Fruit fly (Drosophila melanogaster): ENCODE results near the gene AP-1gamma.

AP-1gamma gene

DNA sequence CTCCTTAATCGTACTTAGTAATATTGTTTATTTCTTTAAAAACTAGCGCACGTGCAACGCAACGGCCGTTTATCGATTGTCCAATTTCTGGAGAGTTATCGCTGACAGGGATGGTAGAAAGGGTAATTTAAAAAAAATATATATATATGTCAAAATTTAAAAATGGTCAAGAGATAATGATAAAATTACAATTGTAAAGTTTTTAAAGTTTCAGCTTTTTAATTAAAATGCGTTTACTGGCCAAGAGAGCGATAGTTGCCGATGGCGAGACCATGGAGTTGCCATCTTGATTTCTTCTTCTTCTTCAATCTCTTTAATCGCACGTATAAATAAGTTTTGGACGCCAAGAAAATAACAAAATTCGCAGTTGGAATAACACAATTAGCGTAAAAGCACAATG, 27.5 kb upstream of the AP-1gamma start, which contains the start of the genes CG7246 and HP1b (continued):
- TF ChIP-seq slbo (GFP tag; IDR thresholded peaks at IDR 0.05) (peak; percentile 82), gsb-n (tag; optimal IDR thresholded peaks at IDR 0.05) (peak; percentile 42), CG10274 (GFP tag; optimal IDR thresholded peaks at IDR 0.05) (no peak), pros (GFP tag; optimal IDR thresholded peaks at IDR 0.05) (no peak), ac (GFP tag; optimal IDR thresholded peaks at IDR 0.05) (no peak), BtbVII (GFP tag; optimal IDR thresholded peaks at IDR 0.05) (peak; percentile 50), Rx (GFP tag; IDR thresholded peaks at IDR 0.05) (peak; percentile 45), CG14050 (GFP tag; IDR thresholded peaks at IDR 0.05) (peak; percentile 57; the same call in 2 of the 3 replicates), Tbp (GFP tag; optimal IDR thresholded peaks at IDR 0.05) (no peak), kay (GFP tag; optimal IDR thresholded peaks at IDR 0.05) (peak; percentile 27), mld (GFP tag; IDR thresholded peaks at IDR 0.05; ENCODE audit: partially characterized antibody) (no peak), Bteb2 (GFP tag; optimal IDR thresholded peaks at IDR 0.05) (peak; percentile 46), klu (GFP tag; IDR thresholded peaks at IDR 0.05) (peak; percentile 56; the same call in 1 of the 2 replicates), CG8290 (GFP tag; optimal IDR thresholded peaks at IDR 0.05) (peak; percentile 56), CG8290 (tag; optimal IDR thresholded peaks at IDR 0.05) (no peak), Mad (GFP tag; optimal IDR thresholded peaks at IDR 0.05) (peak; percentile 23), CG14965 (GFP tag; optimal IDR thresholded peaks at IDR 0.05; ENCODE audit: borderline replicate concordance) (no peak), CG9932 (GFP tag; IDR thresholded peaks at IDR 0.05) (peak; percentile 84), peb (GFP tag; IDR thresholded peaks at IDR 0.05) (peak; percentile 60), eyg (GFP tag; optimal IDR thresholded peaks at IDR 0.05) (no peak), ATbp (GFP tag; optimal IDR thresholded peaks at IDR 0.05) (peak; percentile 15), emc (GFP tag; optimal IDR thresholded peaks at IDR 0.05) (no peak), CG14667 (GFP tag; IDR thresholded peaks at IDR 0.05) (peak; percentile 47; the same call in 1 of the 2 replicates), her (GFP tag; optimal IDR thresholded peaks at IDR 0.05) (no peak), CG7786 (GFP tag; optimal IDR thresholded peaks at IDR 0.05) (no peak), tx (GFP tag; optimal IDR thresholded peaks at IDR 0.05) (no peak), ssp (GFP tag; IDR thresholded peaks at IDR 0.05) (peak; percentile 64), ash1 (GFP tag; optimal IDR thresholded peaks at IDR 0.05) (no peak), CG17612 (GFP tag; IDR thresholded peaks at IDR 0.05) (no peak), bab2 (GFP tag; optimal IDR thresholded peaks at IDR 0.05) (peak; percentile 45), nom (GFP tag; optimal IDR thresholded peaks at IDR 0.05) (peak; percentile 41), CG10959 (GFP tag; IDR thresholded peaks at IDR 0.05) (no peak), CG4282 (GFP tag; optimal IDR thresholded peaks at IDR 0.05) (no peak), stwl (tag; optimal IDR thresholded peaks at IDR 0.05) (peak; percentile 44), HHEX (GFP tag; optimal IDR thresholded peaks at IDR 0.05) (peak; percentile 57), CG3281 (GFP tag; optimal IDR thresholded peaks at IDR 0.05) (peak; percentile 63), CG17829 (tag; optimal IDR thresholded peaks at IDR 0.05) (peak; percentile 81), CG32767 (GFP tag; IDR thresholded peaks at IDR 0.05) (0 out of 2 replicates have a peak, but pooled peaks have one; percentile 38), CG3726 (GFP tag; IDR thresholded peaks at IDR 0.05) (0 out of 3 replicates have a peak, but pooled peaks have one; percentile 39), CG13287 (GFP tag; IDR thresholded peaks at IDR 0.05; ENCODE audit: partially characterized antibody) (peak; percentile 83), CG31441 (GFP tag; IDR thresholded peaks at IDR 0.05) (peak; percentile 69), Eip74EF (GFP tag; optimal IDR thresholded peaks at IDR 0.05) (no peak), Ssrp (tag; optimal IDR thresholded peaks at IDR 0.05) (peak; percentile 53), ems (GFP tag; optimal IDR thresholded peaks at IDR 0.05) (peak; percentile 59), HmgD (GFP tag; optimal IDR thresholded peaks at IDR 0.05) (no peak), sima (GFP tag; optimal IDR thresholded peaks at IDR 0.05) (no peak), fd96Cb (tag; optimal IDR thresholded peaks at IDR 0.05) (peak; percentile 52), CG15073 (GFP tag; optimal IDR thresholded peaks at IDR 0.05) (no peak), zen (tag; optimal IDR thresholded peaks at IDR 0.05) (peak; percentile 54), luna (GFP tag; optimal IDR thresholded peaks at IDR 0.05) (peak; percentile 12), sens (GFP tag) (peak; percentile 89), fd102C (GFP tag; optimal IDR thresholded peaks at IDR 0.05) (no peak)
